Worm (Caenorhabditis elegans): ENCODE results near the gene Y45F10D.6.

- TF ChIP-seq mep-1 (tag; optimal IDR thresholded peaks at IDR 0.05) (peak; percentile 74), nhr-76 (tag; optimal IDR thresholded peaks at IDR 0.05) (no peak), elt-1 (tag; optimal IDR thresholded peaks at IDR 0.05; ENCODE audit: borderline replicate concordance, insufficient read depth) (no peak), lsy-2 (tag; optimal IDR thresholded peaks at IDR 0.05) (peak; percentile 99), sptf-1 (tag; optimal IDR thresholded peaks at IDR 0.05) (peak; percentile 67), snpc-4 (tag; optimal IDR thresholded peaks at IDR 0.05) (no peak), sem-2 (GFP tag; optimal IDR thresholded peaks at IDR 0.05) (no peak), unc-62 (GFP tag; optimal IDR thresholded peaks at IDR 0.05) (no peak), flh-1 (GFP tag; optimal IDR thresholded peaks at IDR 0.05) (no peak), blmp-1 (tag; optimal IDR thresholded peaks at IDR 0.05) (no peak), nhr-2 (tag; optimal IDR thresholded peaks at IDR 0.05) (no peak), unc-39 (tag; optimal IDR thresholded peaks at IDR 0.05) (no peak), ces-1 (GFP tag; optimal IDR thresholded peaks at IDR 0.05) (peak; percentile 77), lin-32 (GFP tag; optimal IDR thresholded peaks at IDR 0.05) (no peak)
These were observed 9.1 kb downstream of the Y45F10D.6 start, which contains the start of the genes sas-6 and Y45F10D.7 for ce11 chrIV:13788652-13789051.

Data from whole organism, mixed stage, embryonic.